Worm (Caenorhabditis elegans) whole organism, L1 larva: Measurements from ENCODE around the gene F46B6.9.

Experiments
- C34B4.2 ChIP-seq: sonication (generic microtip); optimal IDR thresholded peaks from 2 replicates; lab custom pipeline; 2017; ENCODE audit warnings: mild to moderate bottlenecking, missing genetic modification characterization, missing compliant biosample characterization
- F16B12.6 ChIP-seq: fragments of 150-350 bp; optimal IDR thresholded peaks from 2 replicates; lab custom pipeline; 2014; ENCODE audit warnings: missing biosample characterization, missing genetic modification characterization
- Y116A8C.19 ChIP-seq: sonication (generic microtip); optimal IDR thresholded peaks from 2 replicates; lab custom pipeline; 2016; ENCODE audit warnings: missing compliant biosample characterization, missing genetic modification characterization, borderline replicate concordance
- aha-1 ChIP-seq: fragments of 150-350 bp; optimal IDR thresholded peaks from 2 replicates; lab custom pipeline; 2014; ENCODE audit warnings: missing biosample characterization, missing genetic modification characterization
- aly-2 ChIP-seq: fragments of 150-350 bp; optimal IDR thresholded peaks from 2 replicates; lab custom pipeline; 2014; ENCODE audit warnings: missing biosample characterization, missing genetic modification characterization
- blmp-1 ChIP-seq: fragments of 150-350 bp; optimal IDR thresholded peaks from 2 replicates; lab custom pipeline; 2014; ENCODE audit warnings: missing biosample characterization, missing genetic modification characterization
- ceh-8 ChIP-seq: fragments of 200-800 bp; sonication (Bioruptor generic); optimal IDR thresholded peaks from 2 replicates; lab custom pipeline; 2018; ENCODE audit warnings: mild to moderate bottlenecking, missing genetic modification characterization, moderate library complexity, missing compliant biosample characterization
- ceh-82 ChIP-seq, 3 experiments: fragments of 150-350 bp in 1 of 3; sonication (generic microtip) in 2 of 3; optimal IDR thresholded peaks; 2 replicates each; lab custom pipeline; 2014 to 2017; ENCODE audit warnings: missing biosample characterization in 3 of 3, missing genetic modification characterization in 3 of 3
- ceh-88 ChIP-seq: fragments of 200-800 bp; sonication (Bioruptor generic); IDR thresholded peaks from 2 replicates; pipeline ENCODE4 v1.3.6; 2022; ENCODE audit warnings: missing genetic modification characterization, missing compliant biosample characterization
- ceh-90 ChIP-seq: sonication (generic microtip); optimal IDR thresholded peaks from 2 replicates; lab custom pipeline; 2016; ENCODE audit warnings: missing genetic modification characterization, missing compliant biosample characterization
- ces-1 ChIP-seq: fragments of 150-350 bp; optimal IDR thresholded peaks from 2 replicates; lab custom pipeline; 2014; ENCODE audit warnings: missing biosample characterization, missing genetic modification reagents, missing genetic modification characterization
- efl-1 ChIP-seq, 4 experiments: fragments of 150-350 bp; optimal IDR thresholded peaks in 3 of 4; peaks in 1 of 4; 1 replicate in 1 of 4; 2 replicates in 3 of 4; lab custom pipeline; 2014; ENCODE audit warnings: missing biosample characterization in 2 of 4, missing genetic modification characterization in 2 of 4, missing genetic modification reagents in 2 of 4
- egl-13 ChIP-seq: sonication (generic microtip); optimal IDR thresholded peaks from 2 replicates; lab custom pipeline; 2016; ENCODE audit warnings: missing genotype, missing genetic modification reagents, missing genetic modification characterization, missing compliant biosample characterization
- elt-2 ChIP-seq: sonication (generic microtip); optimal IDR thresholded peaks from 2 replicates; lab custom pipeline; 2016; ENCODE audit warnings: missing genetic modification characterization, mild to moderate bottlenecking, inconsistent platforms, missing compliant biosample characterization, missing genetic modification reagents
- fkh-8 ChIP-seq: sonication (generic microtip); optimal IDR thresholded peaks from 2 replicates; lab custom pipeline; 2016; ENCODE audit warnings: mild to moderate bottlenecking, missing genetic modification characterization, missing compliant biosample characterization
- fos-1 ChIP-seq: fragments of 150-350 bp; optimal IDR thresholded peaks from 2 replicates; lab custom pipeline; 2014; ENCODE audit warnings: missing biosample characterization, missing genetic modification characterization
- hlh-4 ChIP-seq: sonication (generic microtip); optimal IDR thresholded peaks from 2 replicates; lab custom pipeline; 2016; ENCODE audit warnings: mild to moderate bottlenecking, missing genetic modification characterization, missing compliant biosample characterization
- irx-1 ChIP-seq: sonication (generic microtip); optimal IDR thresholded peaks from 2 replicates; lab custom pipeline; 2016; ENCODE audit warnings: missing genetic modification characterization, missing compliant biosample characterization
- isw-1 ChIP-seq: fragments of 200-800 bp; sonication (Bioruptor generic); IDR thresholded peaks from 2 replicates; pipeline ENCODE4 v1.3.6; 2022; ENCODE audit warnings: missing genetic modification characterization, missing compliant biosample characterization
- jun-1 ChIP-seq: fragments of 150-350 bp; optimal IDR thresholded peaks from 2 replicates; lab custom pipeline; 2014; ENCODE audit warnings: missing biosample characterization, missing genetic modification reagents, missing genetic modification characterization
- lin-13 ChIP-seq: fragments of 150-350 bp; optimal IDR thresholded peaks from 2 replicates; lab custom pipeline; 2014; ENCODE audit warnings: missing biosample characterization, missing genetic modification reagents, missing genetic modification characterization
- lin-14 ChIP-seq: fragments of 200-800 bp; sonication (Bioruptor generic); optimal IDR thresholded peaks from 2 replicates; lab custom pipeline; 2018; ENCODE audit warnings: mild to moderate bottlenecking, missing genetic modification characterization, moderate library complexity, missing compliant biosample characterization
- lin-15B ChIP-seq: fragments of 150-350 bp; sonication (generic microtip); optimal IDR thresholded peaks from 3 replicates; lab custom pipeline; 2014; ENCODE audit warnings: missing biosample characterization, missing genetic modification characterization
- lin-35 ChIP-seq, 2 experiments: fragments of 150-350 bp; optimal IDR thresholded peaks; 2 replicates each; lab custom pipeline; 2014; ENCODE audit warnings: missing biosample characterization in 2 of 2, missing genetic modification characterization in 2 of 2, missing genetic modification reagents in 2 of 2
- lin-39 ChIP-seq: fragments of 150-350 bp; optimal IDR thresholded peaks from 2 replicates; lab custom pipeline; 2014; ENCODE audit warnings: missing biosample characterization, missing genetic modification reagents, missing genetic modification characterization
- mab-9 ChIP-seq: fragments of 200-800 bp; sonication (Bioruptor generic); IDR thresholded peaks from 2 replicates; pipeline ENCODE4 v1.3.6; 2022; ENCODE audit warnings: missing genetic modification reagents, missing genetic modification characterization, missing compliant biosample characterization
- mdl-1 ChIP-seq, 2 experiments: fragments of 150-350 bp; optimal IDR thresholded peaks; 2 replicates each; lab custom pipeline; 2014 to 2017; ENCODE audit warnings: missing biosample characterization in 2 of 2, missing genetic modification characterization in 2 of 2, inconsistent platforms in 1 of 2
- mep-1 ChIP-seq: fragments of 150-350 bp; optimal IDR thresholded peaks from 2 replicates; lab custom pipeline; 2014; ENCODE audit warnings: missing biosample characterization, missing genetic modification characterization
- nhr-11 ChIP-seq: fragments of 150-350 bp; optimal IDR thresholded peaks from 2 replicates; lab custom pipeline; 2014; ENCODE audit warnings: missing biosample characterization, missing genetic modification characterization
- nhr-20 ChIP-seq: sonication (generic microtip); optimal IDR thresholded peaks from 2 replicates; lab custom pipeline; 2016; ENCODE audit warnings: mild to moderate bottlenecking, missing genetic modification characterization, missing compliant biosample characterization
- nhr-71 ChIP-seq: sonication (generic microtip); optimal IDR thresholded peaks from 2 replicates; lab custom pipeline; 2016; ENCODE audit warnings: mild to moderate bottlenecking, missing genetic modification characterization, moderate library complexity, missing compliant biosample characterization
- nhr-76 ChIP-seq: sonication (generic microtip); optimal IDR thresholded peaks from 2 replicates; lab custom pipeline; 2017; ENCODE audit warnings: missing biosample characterization, missing genetic modification characterization
- nhr-84 ChIP-seq: sonication (generic microtip); optimal IDR thresholded peaks from 2 replicates; lab custom pipeline; 2017; ENCODE audit warnings: missing biosample characterization, missing genetic modification characterization
- pag-3 ChIP-seq: sonication (generic microtip); optimal IDR thresholded peaks from 2 replicates; lab custom pipeline; 2017; ENCODE audit warnings: missing genetic modification characterization, mild to moderate bottlenecking, missing compliant biosample characterization, antibody characterized with exemption, borderline replicate concordance; ENCODE audit not compliant: insufficient read depth
- snpc-4 ChIP-seq: fragments of 150-350 bp; optimal IDR thresholded peaks from 2 replicates; lab custom pipeline; 2014; ENCODE audit warnings: missing biosample characterization, missing genetic modification characterization
- snu-23 ChIP-seq: sonication (generic microtip); optimal IDR thresholded peaks from 2 replicates; lab custom pipeline; 2016; ENCODE audit warnings: missing genetic modification characterization, missing compliant biosample characterization
- sox-4 ChIP-seq: sonication (generic microtip); optimal IDR thresholded peaks from 2 replicates; lab custom pipeline; 2016; ENCODE audit warnings: missing genetic modification characterization, missing compliant biosample characterization
- sptf-1 ChIP-seq: fragments of 150-350 bp; optimal IDR thresholded peaks from 2 replicates; lab custom pipeline; 2014; ENCODE audit warnings: missing biosample characterization, missing genetic modification characterization
- sup-37 ChIP-seq: fragments of 200-800 bp; sonication (Bioruptor generic); optimal IDR thresholded peaks from 2 replicates; lab custom pipeline; 2018; ENCODE audit warnings: mild to moderate bottlenecking, missing genetic modification characterization, missing compliant biosample characterization
- tlp-1 ChIP-seq: fragments of 150-350 bp; optimal IDR thresholded peaks from 2 replicates; lab custom pipeline; 2014; ENCODE audit warnings: missing biosample characterization, missing genetic modification characterization
- unc-30 ChIP-seq: sonication (generic microtip); optimal IDR thresholded peaks from 2 replicates; lab custom pipeline; 2017; ENCODE audit warnings: missing biosample characterization, missing genetic modification characterization
- unc-86 ChIP-seq: sonication (generic microtip); optimal IDR thresholded peaks from 2 replicates; lab custom pipeline; 2016; ENCODE audit warnings: missing genetic modification characterization, missing compliant biosample characterization
- unc-98 ChIP-seq: fragments of 200-800 bp; sonication (Bioruptor generic); IDR thresholded peaks from 2 replicates; pipeline ENCODE4 v1.3.6; 2022; ENCODE audit warnings: missing genetic modification characterization, missing compliant biosample characterization
- xbp-1 ChIP-seq: sonication (generic microtip); optimal IDR thresholded peaks from 2 replicates; lab custom pipeline; 2016; ENCODE audit warnings: missing genetic modification characterization, missing compliant biosample characterization
- zip-4 ChIP-seq: fragments of 200-800 bp; sonication (Bioruptor generic); optimal IDR thresholded peaks from 2 replicates; lab custom pipeline; 2018; ENCODE audit warnings: mild to moderate bottlenecking, missing genetic modification characterization, moderate library complexity, missing compliant biosample characterization
- ztf-11 ChIP-seq, 2 experiments: sonication (generic microtip); optimal IDR thresholded peaks; 2 replicates each; lab custom pipeline; 2016 to 2017; ENCODE audit warnings: missing genetic modification characterization in 2 of 2, missing biosample characterization in 1 of 2, missing compliant biosample characterization in 1 of 2
- ztf-4 ChIP-seq: fragments of 150-350 bp; optimal IDR thresholded peaks from 2 replicates; lab custom pipeline; 2014; ENCODE audit warnings: missing biosample characterization, missing genetic modification characterization

The F46B6.9 gene

DNA sequence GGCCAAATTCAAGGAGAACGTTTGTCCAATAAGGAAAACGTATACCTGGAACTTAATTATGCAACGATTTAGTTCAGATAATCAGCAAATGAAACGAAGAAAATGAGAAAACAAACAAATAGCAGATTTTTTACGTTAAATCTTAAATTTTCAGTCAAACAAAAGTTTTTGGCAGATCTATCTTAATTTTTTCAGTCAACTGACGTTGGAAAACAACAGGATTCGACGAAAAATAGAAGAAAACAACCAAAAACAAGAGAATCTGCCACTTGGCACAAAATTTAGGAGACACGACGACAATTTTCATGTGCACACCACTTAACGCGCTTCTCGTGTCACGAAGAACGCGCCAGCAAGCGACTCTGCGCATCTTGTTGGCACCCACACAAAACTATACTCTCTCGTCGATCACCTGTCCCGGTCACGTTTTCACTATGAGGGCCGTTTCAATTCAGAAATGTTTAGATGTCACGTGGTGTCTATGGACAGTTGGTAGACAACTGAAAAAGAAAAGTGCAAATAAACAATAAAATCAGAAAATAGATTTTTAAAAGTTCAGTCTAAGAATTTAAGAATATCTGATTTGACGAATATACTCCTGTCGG is 6.9 kb upstream of the F46B6.9 start, which contains the start of gene ztf-7 (continued):
- TF ChIP-seq snu-23 (GFP tag; lab: Kevin White, UChicago) = peak; percentile 99
- peak; percentile 100 for TF ChIP-seq lin-14
- TF ChIP-seq ceh-82 (tag; optimal IDR thresholded peaks at IDR 0.05; lab: Kevin White, UChicago) = peak; percentile 85 to 94 (median 85)
- TF ChIP-seq xbp-1 (tag; lab: Kevin White, UChicago) = peak; percentile 98
- TF ChIP-seq blmp-1 (tag; lab: Kevin White, UChicago) = peak; percentile 88
- no peak for TF ChIP-seq sptf-1 (tag; lab: Kevin White, UChicago)
- peak; percentile 69 for TF ChIP-seq F16B12.6 (tag; lab: Kevin White, UChicago)
- TF ChIP-seq egl-13 = peak; percentile 95
- no peak for TF ChIP-seq ces-1 (GFP tag; lab: Kevin White, UChicago)
- peak; percentile 62 for TF ChIP-seq aly-2
- peak; percentile 87 for TF ChIP-seq unc-98 (GFP tag; lab: Robert Waterston, UW)
- TF ChIP-seq lin-39 (tag; lab: Kevin White, UChicago) = peak; percentile 96
- TF ChIP-seq isw-1 (GFP tag; lab: Robert Waterston, UW) = peak; percentile 96
- TF ChIP-seq aha-1 (tag; lab: Kevin White, UChicago) = peak; percentile 83
- peak; percentile 93 for TF ChIP-seq nhr-11 (tag; lab: Kevin White, UChicago)
- no peak for TF ChIP-seq Y116A8C.19
- TF ChIP-seq lin-15B = peak; percentile 75
- peak; percentile 55 for TF ChIP-seq pag-3 (tag; lab: Kevin White, UChicago)
- TF ChIP-seq ztf-4 (tag; lab: Kevin White, UChicago) = peak; percentile 95
- peak; percentile 90 to 94 for TF ChIP-seq lin-35 (GFP tag; optimal IDR thresholded peaks at IDR 0.05; lab: Kevin White, UChicago)
- TF ChIP-seq C34B4.2 (tag; lab: Kevin White, UChicago) = peak; percentile 61
- peak; percentile 82 for TF ChIP-seq zip-4 (GFP tag; lab: Kevin White, UChicago)
- peak; percentile 98 for TF ChIP-seq sup-37 (GFP tag; lab: Kevin White, UChicago)
- peak; percentile 93 for TF ChIP-seq jun-1 (tag; lab: Kevin White, UChicago)
- TF ChIP-seq mab-9 (GFP tag; lab: Robert Waterston, UW) = peak; percentile 92
- TF ChIP-seq ztf-11 (tag; optimal IDR thresholded peaks at IDR 0.05; lab: Kevin White, UChicago) = peak in 1 of 2 experiments; percentile 87
- peak; percentile 95 for TF ChIP-seq elt-2 (tag; lab: Kevin White, UChicago)
- no peak for TF ChIP-seq ceh-90 (tag; lab: Kevin White, UChicago)
- TF ChIP-seq unc-86 (tag; lab: Kevin White, UChicago) = peak; percentile 97
- no peak for TF ChIP-seq nhr-84 (tag; lab: Kevin White, UChicago)
- peak; percentile 99 for TF ChIP-seq fkh-8 (tag; lab: Kevin White, UChicago)
- TF ChIP-seq snpc-4 = peak; percentile 95
- TF ChIP-seq sox-4 (tag; lab: Kevin White, UChicago) = peak; percentile 86
- peak; percentile 94 for TF ChIP-seq ceh-88 (GFP tag; lab: Robert Waterston, UW)
- TF ChIP-seq fos-1 (tag; lab: Kevin White, UChicago) = peak; percentile 82
- no peak for TF ChIP-seq hlh-4
- no peak for TF ChIP-seq tlp-1 (tag; lab: Kevin White, UChicago)
- peak; percentile 59 to 100 for TF ChIP-seq mdl-1 (tag; optimal IDR thresholded peaks at IDR 0.05; lab: Kevin White, UChicago)

DNA sequence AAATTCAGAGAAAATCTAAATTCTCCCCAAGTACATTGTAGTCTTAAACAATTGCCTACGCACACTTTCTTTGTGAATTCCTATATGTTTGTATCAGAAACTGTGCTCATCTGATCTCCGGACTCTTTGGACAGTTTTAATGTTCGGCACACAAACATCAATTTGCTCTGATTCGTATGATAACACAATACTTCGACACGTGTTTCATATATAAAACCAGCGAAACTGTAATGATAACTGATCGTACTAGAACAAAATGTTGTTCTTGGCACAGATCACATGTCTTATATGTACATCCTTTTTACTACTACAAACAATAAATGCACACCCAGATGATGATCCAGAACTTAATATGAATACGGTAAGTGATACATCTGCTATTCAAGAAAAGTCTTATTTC is 5.3 kb upstream of the F46B6.9 start, which contains the start of gene lipl-2:
Gene lipl-2 (plus strand): TSS at position 236 of the 400 bp plus-strand sequence.
- TF ChIP-seq hlh-4 (no peak), F16B12.6 (tag; lab: Kevin White, UChicago) (no peak), fos-1 (tag; lab: Kevin White, UChicago) (no peak), mep-1 (no peak), aha-1 (tag; lab: Kevin White, UChicago) (no peak), nhr-71 (tag; lab: Kevin White, UChicago) (peak; percentile 15), efl-1 (optimal IDR thresholded peaks at IDR 0.05; lab: Kevin White, UChicago) (no peak), efl-1 (GFP tag; optimal IDR thresholded peaks at IDR 0.05 in 1 of 2; lab: Kevin White, UChicago) (no peak), elt-2 (tag; lab: Kevin White, UChicago) (peak; percentile 84), lin-14 (no peak), jun-1 (tag; lab: Kevin White, UChicago) (no peak), lin-35 (GFP tag; optimal IDR thresholded peaks at IDR 0.05; lab: Kevin White, UChicago) (peak in 1 of 2 experiments; percentile 3), lin-15B (no peak), nhr-20 (peak; percentile 52), irx-1 (tag; lab: Kevin White, UChicago) (no peak), ceh-90 (tag; lab: Kevin White, UChicago) (no peak), unc-30 (tag; lab: Kevin White, UChicago) (no peak), aly-2 (no peak), ceh-8 (GFP tag; lab: Kevin White, UChicago) (no peak), lin-13 (GFP tag; lab: Kevin White, UChicago) (no peak), mdl-1 (tag; optimal IDR thresholded peaks at IDR 0.05; lab: Kevin White, UChicago) (no peak), C34B4.2 (tag; lab: Kevin White, UChicago) (no peak), snpc-4 (no peak), mab-9 (GFP tag; lab: Robert Waterston, UW) (no peak), nhr-76 (tag; lab: Kevin White, UChicago) (no peak)
